Worm (Caenorhabditis elegans) whole organism, L4/young adult: ENCODE data around the gene acs-22.

Experiments
- W03F9.2 ChIP-seq: fragments of 150-350 bp; optimal IDR thresholded peaks from 2 replicates; lab custom pipeline; 2014; ENCODE audit warnings: missing biosample characterization, missing genetic modification characterization
- dao-5 ChIP-seq: sonication (generic microtip); optimal IDR thresholded peaks from 2 replicates; lab custom pipeline; 2016; ENCODE audit warnings: missing genotype, missing genetic modification characterization, moderate library complexity, missing compliant biosample characterization
- him-1 ChIP-seq: sonication (generic microtip); optimal IDR thresholded peaks from 2 replicates; lab custom pipeline; 2016; ENCODE audit warnings: missing genotype, missing genetic modification reagents, missing genetic modification characterization, missing compliant biosample characterization

DNA sequence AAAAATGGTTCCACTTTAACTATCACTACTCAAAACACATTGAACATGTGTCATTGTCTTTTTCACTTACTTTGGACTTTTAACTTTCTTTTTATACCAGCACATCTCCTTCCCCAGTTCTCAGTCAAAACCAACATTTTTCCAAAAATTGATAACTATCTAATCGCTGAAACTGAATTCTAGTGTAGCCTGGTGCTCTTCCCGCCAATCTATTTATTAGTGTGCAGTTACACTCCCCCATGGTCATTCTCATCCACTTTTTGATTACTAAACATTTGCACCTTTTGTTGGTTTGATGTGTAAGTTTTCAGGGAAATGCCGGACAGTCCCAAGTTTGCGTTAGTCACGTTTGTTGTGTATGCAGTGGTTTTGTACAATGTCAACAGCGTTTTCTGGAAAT, 3.3 kb downstream of the acs-22 start:
- TF ChIP-seq him-1 (tag; lab: Kevin White, UChicago) (no peak), dao-5 (no peak), W03F9.2 (tag; lab: Kevin White, UChicago) (no peak)
